Worm (Caenorhabditis elegans) whole organism, L4 larva: Measurements from ENCODE around the gene T10B10.8.

ENCODE experiments used
- F49E8.2 ChIP-seq: sonication (generic microtip); optimal IDR thresholded peaks from 2 replicates; lab custom pipeline; 2016; ENCODE audit warnings: missing compliant biosample characterization, mild to moderate bottlenecking, missing genetic modification characterization, borderline replicate concordance
- ceh-82 ChIP-seq: sonication (generic microtip); optimal IDR thresholded peaks from 2 replicates; lab custom pipeline; 2017; ENCODE audit warnings: missing biosample characterization, missing genetic modification characterization
- fos-1 ChIP-seq: fragments of 150-350 bp; optimal IDR thresholded peaks from 2 replicates; lab custom pipeline; 2014; ENCODE audit warnings: missing biosample characterization, missing genetic modification characterization
- mxl-3 ChIP-seq: fragments of 200-800 bp; sonication (Bioruptor generic); optimal IDR thresholded peaks from 2 replicates; lab custom pipeline; 2018; ENCODE audit warnings: mild to moderate bottlenecking, missing genetic modification characterization, missing compliant biosample characterization
- nhr-237 ChIP-seq: sonication (generic microtip); optimal IDR thresholded peaks from 2 replicates; lab custom pipeline; 2017; ENCODE audit warnings: missing biosample characterization, missing genetic modification characterization
- nhr-25 ChIP-seq: sonication (generic microtip); optimal IDR thresholded peaks from 2 replicates; lab custom pipeline; 2017; ENCODE audit warnings: missing genetic modification characterization, mild to moderate bottlenecking, missing compliant biosample characterization, antibody characterized with exemption, moderate library complexity, borderline replicate concordance; ENCODE audit not compliant: insufficient read depth
- nhr-28 ChIP-seq: fragments of 150-350 bp; optimal IDR thresholded peaks from 2 replicates; lab custom pipeline; 2014; ENCODE audit warnings: missing biosample characterization, missing genetic modification characterization
- nhr-77 ChIP-seq: fragments of 150-350 bp; optimal IDR thresholded peaks from 2 replicates; lab custom pipeline; 2014; ENCODE audit warnings: missing biosample characterization, missing genetic modification characterization
- pha-4 ChIP-seq, 2 experiments: fragments of 150-350 bp in 1 of 2; fragments of 200-800 bp in 1 of 2; sonication (Bioruptor generic) in 1 of 2; IDR thresholded peaks in 1 of 2; optimal IDR thresholded peaks in 1 of 2; 2 replicates each; pipeline versions ENCODE4 v1.3.6 to Lab custom; 2014 to 2022; ENCODE audit warnings: missing genetic modification characterization in 2 of 2, missing genetic modification reagents in 2 of 2, missing biosample characterization in 1 of 2, missing compliant biosample characterization in 1 of 2
- snpc-1.2 ChIP-seq: fragments of 200-800 bp; sonication (Bioruptor generic); IDR thresholded peaks from 2 replicates; pipeline ENCODE4 v1.3.6; 2022; ENCODE audit warnings: missing genetic modification reagents, missing genetic modification characterization, missing compliant biosample characterization
- snpc-4 ChIP-seq: fragments of 150-350 bp; optimal IDR thresholded peaks from 2 replicates; lab custom pipeline; 2014; ENCODE audit warnings: missing biosample characterization, missing genetic modification characterization

DNA sequence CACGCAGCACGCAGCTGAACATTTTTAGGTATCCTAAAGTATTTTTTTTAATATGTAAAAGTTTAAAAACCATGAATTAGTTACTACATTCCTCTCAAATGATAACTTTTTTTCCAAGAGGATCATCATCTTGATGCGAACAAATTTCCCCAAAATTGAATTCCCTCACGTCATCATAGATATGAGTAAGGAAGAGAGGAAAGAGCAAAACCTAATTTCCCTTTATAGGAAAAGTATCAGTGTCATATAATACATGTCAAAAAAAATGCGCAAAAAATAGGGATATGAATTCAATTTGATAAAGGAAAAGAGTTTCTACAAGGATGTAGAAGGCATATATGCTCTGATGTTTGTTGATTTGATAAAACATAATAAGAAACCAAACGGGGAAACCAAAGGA is 34.1 kb upstream of the T10B10.8 start:
- TF ChIP-seq nhr-28 (tag; lab: Kevin White, UChicago) (no peak), pha-4 (GFP tag; IDR thresholded peaks at IDR 0.05; lab: Robert Waterston, UW) (no peak), pha-4 (tag; optimal IDR thresholded peaks at IDR 0.05; lab: Kevin White, UChicago) (no peak), fos-1 (tag; lab: Kevin White, UChicago) (no peak), snpc-1.2 (GFP tag; lab: Robert Waterston, UW) (no peak), mxl-3 (GFP tag; lab: Kevin White, UChicago) (no peak), nhr-77 (no peak), nhr-25 (tag; lab: Kevin White, UChicago) (no peak), ceh-82 (no peak), nhr-237 (tag; lab: Kevin White, UChicago) (no peak), F49E8.2 (tag; lab: Kevin White, UChicago) (no peak), snpc-4 (tag; lab: Kevin White, UChicago) (no peak)
